Worm (Caenorhabditis elegans) whole organism, young adult: ENCODE results near the gene ama-1.

Experiments
- K11D2.4 ChIP-seq: fragments of 200-800 bp; sonication (Bioruptor generic); IDR thresholded peaks from 2 replicates; pipeline ENCODE4 v1.3.6; 2022; ENCODE audit warnings: missing genetic modification reagents, missing genetic modification characterization, missing compliant biosample characterization
- ZK185.1 ChIP-seq: sonication (generic microtip); optimal IDR thresholded peaks from 2 replicates; lab custom pipeline; 2016; ENCODE audit warnings: mild to moderate bottlenecking, missing genetic modification characterization, missing compliant biosample characterization; ENCODE audit not compliant: poor library complexity, severe bottlenecking
- egl-44 ChIP-seq: fragments of 200-800 bp; sonication (Bioruptor generic); IDR thresholded peaks from 2 replicates; pipeline ENCODE4 v1.3.6; 2022; ENCODE audit warnings: missing genetic modification reagents, missing genetic modification characterization, missing compliant biosample characterization
- nfya-1 ChIP-seq: sonication (generic microtip); optimal IDR thresholded peaks from 2 replicates; lab custom pipeline; 2017; ENCODE audit warnings: antibody characterized with exemption, missing compliant biosample characterization, missing genetic modification characterization, borderline replicate concordance; ENCODE audit not compliant: insufficient read depth
- pha-4 ChIP-seq: fragments of 150-350 bp; sonication (generic microtip); optimal IDR thresholded peaks from 2 replicates; lab custom pipeline; 2014; ENCODE audit warnings: missing biosample characterization, missing genetic modification reagents, missing genetic modification characterization
- somi-1 ChIP-seq: fragments of 200-800 bp; sonication (Bioruptor generic); optimal IDR thresholded peaks from 2 replicates; lab custom pipeline; 2018; ENCODE audit warnings: mild to moderate bottlenecking, missing genetic modification characterization, missing compliant biosample characterization
- unc-130 ChIP-seq: sonication (generic microtip); optimal IDR thresholded peaks from 2 replicates; lab custom pipeline; 2016; ENCODE audit warnings: missing genetic modification reagents, missing genetic modification characterization, missing compliant biosample characterization
- zfh-2 ChIP-seq: fragments of 200-800 bp; sonication (Bioruptor generic); conservative IDR thresholded peaks from 2 replicates; pipeline ENCODE4 v1.3.6; 2022; ENCODE audit warnings: missing genetic modification reagents, missing genetic modification characterization, missing compliant biosample characterization

DNA sequence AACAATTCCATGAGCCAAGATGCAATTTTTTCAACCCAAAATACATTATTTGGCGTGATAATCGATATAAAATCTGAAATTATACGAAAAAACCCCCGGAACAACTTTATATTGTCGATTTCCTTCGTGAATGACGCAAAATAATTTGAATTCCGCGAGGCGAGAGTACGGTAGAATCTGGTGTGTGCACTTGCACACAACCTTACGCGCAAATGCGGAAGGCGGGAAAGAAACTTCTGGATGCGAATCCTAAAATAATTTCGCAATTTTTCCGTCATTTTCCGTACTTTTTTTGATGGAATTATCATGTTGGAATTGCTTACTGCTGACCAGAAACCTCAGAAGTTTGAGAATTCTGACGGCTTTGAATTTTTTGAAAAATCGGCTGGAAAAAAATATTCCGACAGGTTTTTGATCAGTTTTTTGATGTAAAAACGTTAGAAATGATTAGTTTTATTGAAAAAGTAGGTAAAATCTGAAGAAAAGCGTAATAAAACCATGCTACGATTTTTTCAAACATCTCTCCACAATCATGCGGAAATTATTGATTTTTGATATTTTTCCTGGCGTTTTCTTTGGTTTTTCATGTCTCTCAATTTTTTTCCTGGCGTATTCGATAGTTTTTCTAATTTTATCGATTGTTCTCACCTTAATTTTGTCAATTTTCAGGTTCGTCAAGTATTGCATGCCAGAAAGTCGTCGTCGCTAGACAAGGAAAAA lies 59.5 kb downstream of the ama-1 start, which contains the start of gene set-9:
- TF ChIP-seq unc-130 (no peak), egl-44 (GFP tag; lab: Robert Waterston, UW) (no peak), zfh-2 (GFP tag; lab: Robert Waterston, UW) (no peak), ZK185.1 (tag; lab: Kevin White, UChicago) (no peak), nfya-1 (tag; lab: Kevin White, UChicago) (no peak), K11D2.4 (GFP tag; lab: Robert Waterston, UW) (no peak), pha-4 (tag; lab: Kevin White, UChicago) (no peak), somi-1 (GFP tag; lab: Kevin White, UChicago) (no peak)
